Worm (Caenorhabditis elegans) whole organism, L2 larva: ENCODE results near the gene Y49E10.10.

ENCODE experiments used
- aly-2 ChIP-seq: fragments of 150-350 bp; optimal IDR thresholded peaks from 2 replicates; lab custom pipeline; 2014; ENCODE audit warnings: missing biosample characterization, missing genetic modification characterization
- lin-39 ChIP-seq: fragments of 150-350 bp; optimal IDR thresholded peaks from 2 replicates; lab custom pipeline; 2014; ENCODE audit warnings: missing biosample characterization, missing genetic modification reagents, missing genetic modification characterization
- nhr-12 ChIP-seq: fragments of 150-350 bp; optimal IDR thresholded peaks from 2 replicates; lab custom pipeline; 2014; ENCODE audit warnings: missing biosample characterization, missing genetic modification characterization
- nhr-21 ChIP-seq: fragments of 150-350 bp; optimal IDR thresholded peaks from 2 replicates; lab custom pipeline; 2014; ENCODE audit warnings: missing biosample characterization, missing genetic modification characterization
- snpc-4 ChIP-seq: fragments of 150-350 bp; optimal IDR thresholded peaks from 2 replicates; lab custom pipeline; 2014; ENCODE audit warnings: missing biosample characterization, missing genetic modification characterization
- unc-62 ChIP-seq: fragments of 150-350 bp; optimal IDR thresholded peaks from 2 replicates; lab custom pipeline; 2014; ENCODE audit warnings: missing biosample characterization, missing genetic modification reagents, missing genetic modification characterization
- ztf-4 ChIP-seq: fragments of 150-350 bp; optimal IDR thresholded peaks from 2 replicates; lab custom pipeline; 2014; ENCODE audit warnings: missing biosample characterization, missing genetic modification characterization

ce11 chrIII:12420256-12420655 is 25.0 kb downstream of the Y49E10.10 start:
- TF ChIP-seq lin-39 (tag; lab: Kevin White, UChicago), result no peak
- TF ChIP-seq aly-2 (tag; lab: Kevin White, UChicago), result no peak
- TF ChIP-seq unc-62 (GFP tag; lab: Kevin White, UChicago), result no peak
- TF ChIP-seq snpc-4 (tag; lab: Kevin White, UChicago), result no peak
- no peak for TF ChIP-seq ztf-4 (tag; lab: Kevin White, UChicago)
- no peak for TF ChIP-seq nhr-21
- no peak for TF ChIP-seq nhr-12
